Fruit fly (Drosophila melanogaster) whole organism, embryonic: ENCODE results near the gene CG7739.

Source experiments
- Adf1 ChIP-seq: fragments of 200-800 bp; sonication (Bioruptor generic); IDR thresholded peaks from 2 replicates; pipeline ENCODE4 v1.3.6; 2022; ENCODE audit warnings: missing biosample characterization, missing genetic modification characterization
- Bgb ChIP-seq: fragments of 200-800 bp; sonication (Bioruptor generic); IDR thresholded peaks from 2 replicates; pipeline ENCODE4 v1.3.6; 2022; ENCODE audit warnings: missing biosample characterization, missing genetic modification characterization; ENCODE audit not compliant: partially characterized antibody
- CG11398 ChIP-seq: fragments of 200-800 bp; sonication (Bioruptor generic); optimal IDR thresholded peaks from 2 replicates; lab custom pipeline; 2016; ENCODE audit warnings: missing biosample characterization, missing genetic modification characterization
- CG12391 ChIP-seq: fragments of 200-800 bp; sonication (Bioruptor generic); optimal IDR thresholded peaks from 3 replicates; lab custom pipeline; 2018; ENCODE audit warnings: missing biosample characterization, mild to moderate bottlenecking, missing genetic modification characterization, moderate library complexity
- CG14667 ChIP-seq: fragments of 200-800 bp; sonication (Bioruptor generic); IDR thresholded peaks from 2 replicates; pipeline ENCODE4 v1.3.6; 2022; ENCODE audit warnings: missing biosample characterization, missing genetic modification characterization
- CG14965 ChIP-seq: fragments of 200-800 bp; sonication (Bioruptor generic); optimal IDR thresholded peaks from 2 replicates; lab custom pipeline; 2016; ENCODE audit warnings: missing biosample characterization, missing genetic modification characterization, borderline replicate concordance
- CG1647 ChIP-seq: fragments of 200-800 bp; sonication (Bioruptor generic); optimal IDR thresholded peaks from 3 replicates; lab custom pipeline; 2016; ENCODE audit warnings: missing biosample characterization, missing genetic modification characterization
- CG17385 ChIP-seq: fragments of 200-800 bp; sonication (Bioruptor generic); optimal IDR thresholded peaks from 3 replicates; lab custom pipeline; 2018; ENCODE audit warnings: missing biosample characterization, mild to moderate bottlenecking, missing genetic modification characterization
- CG30403 ChIP-seq: fragments of 200-800 bp; sonication (Bioruptor generic); optimal IDR thresholded peaks from 3 replicates; lab custom pipeline; 2016; ENCODE audit warnings: missing biosample characterization, missing genetic modification characterization
- CG30431 ChIP-seq: fragments of 200-800 bp; sonication (Bioruptor generic); optimal IDR thresholded peaks from 2 replicates; lab custom pipeline; 2017; ENCODE audit warnings: missing biosample characterization, missing genetic modification characterization
- CG31224 ChIP-seq: fragments of 200-800 bp; sonication (Bioruptor generic); IDR thresholded peaks from 2 replicates; pipeline ENCODE4 v1.3.6; 2022; ENCODE audit warnings: missing biosample characterization, missing genetic modification characterization
- CG34376 ChIP-seq: fragments of 200-800 bp; sonication (Bioruptor generic); optimal IDR thresholded peaks from 2 replicates; lab custom pipeline; 2018; ENCODE audit warnings: missing biosample characterization, mild to moderate bottlenecking, missing genetic modification characterization
- CG4404 ChIP-seq: fragments of 200-800 bp; sonication (Bioruptor generic); IDR thresholded peaks from 2 replicates; pipeline ENCODE4 v1.3.6; 2022; ENCODE audit warnings: missing biosample characterization, missing genetic modification characterization
- CG5180 ChIP-seq: fragments of 200-800 bp; sonication (Bioruptor generic); optimal IDR thresholded peaks from 3 replicates; lab custom pipeline; 2017; ENCODE audit warnings: missing biosample characterization, missing genetic modification characterization, mild to moderate bottlenecking, moderate library complexity, missing genetic modification reagents
- CG6175 ChIP-seq: fragments of 200-800 bp; sonication (Bioruptor generic); IDR thresholded peaks from 3 replicates; pipeline ENCODE4 v1.3.6; 2022; ENCODE audit warnings: missing biosample characterization, missing genetic modification characterization
- CG6254 ChIP-seq: fragments of 200-800 bp; sonication (Bioruptor generic); optimal IDR thresholded peaks from 3 replicates; lab custom pipeline; 2017; ENCODE audit warnings: mild to moderate bottlenecking, missing biosample characterization, missing genetic modification reagents, missing genetic modification characterization
- CG7928 ChIP-seq: fragments of 200-800 bp; sonication (Bioruptor generic); optimal IDR thresholded peaks from 2 replicates; lab custom pipeline; 2017; ENCODE audit warnings: missing biosample characterization, mild to moderate bottlenecking, missing genetic modification characterization
- CG7987 ChIP-seq: fragments of 200-800 bp; sonication (Bioruptor generic); optimal IDR thresholded peaks from 2 replicates; lab custom pipeline; 2018; ENCODE audit warnings: missing biosample characterization, mild to moderate bottlenecking, missing genetic modification characterization, moderate library complexity
- CG8924 ChIP-seq: fragments of 200-800 bp; optimal IDR thresholded peaks from 3 replicates; lab custom pipeline; 2019; ENCODE audit warnings: missing biosample characterization, mild to moderate bottlenecking, missing genetic modification characterization, moderate library complexity
- CG9437 ChIP-seq: fragments of 200-800 bp; sonication (Bioruptor generic); optimal IDR thresholded peaks from 2 replicates; lab custom pipeline; 2018; ENCODE audit warnings: missing biosample characterization, mild to moderate bottlenecking, missing genetic modification characterization
- D19A ChIP-seq: fragments of 200-800 bp; optimal IDR thresholded peaks from 3 replicates; lab custom pipeline; 2019; ENCODE audit warnings: missing biosample characterization, mild to moderate bottlenecking, missing genetic modification characterization, moderate library complexity
- Dfd ChIP-seq, 2 experiments: fragments of >200 bp; optimal IDR thresholded peaks; 2 replicates each; lab custom pipeline; 2017; ENCODE audit warnings: missing biosample characterization in 2 of 2, missing genetic modification characterization in 2 of 2
- GATAe ChIP-seq: fragments of 200-800 bp; sonication (Bioruptor generic); conservative IDR thresholded peaks from 2 replicates; pipeline ENCODE4 v1.3.6; 2022; ENCODE audit warnings: missing biosample characterization, missing genetic modification characterization
- HLHmδ ChIP-seq: fragments of 200-800 bp; sonication (Bioruptor generic); optimal IDR thresholded peaks from 2 replicates; lab custom pipeline; 2018; ENCODE audit warnings: missing biosample characterization, mild to moderate bottlenecking, missing genetic modification characterization, moderate library complexity
- Hr39 ChIP-seq: fragments of >200 bp; optimal IDR thresholded peaks from 2 replicates; lab custom pipeline; 2017
- Lhr ChIP-seq: fragments of 200-800 bp; sonication (Bioruptor generic); optimal IDR thresholded peaks from 3 replicates; lab custom pipeline; 2017; ENCODE audit warnings: mild to moderate bottlenecking, missing biosample characterization, missing genetic modification reagents, missing genetic modification characterization
- Med ChIP-seq: fragments of 200-800 bp; sonication (Bioruptor generic); peaks from one replicate; lab custom pipeline; 2016; ENCODE audit warnings: missing biosample characterization, missing genetic modification characterization, mild to moderate bottlenecking, inconsistent platforms, moderate library complexity
- PHDP ChIP-seq: fragments of 200-800 bp; sonication (Bioruptor generic); optimal IDR thresholded peaks from 3 replicates; lab custom pipeline; 2018; ENCODE audit warnings: missing biosample characterization, mild to moderate bottlenecking, missing genetic modification characterization, moderate library complexity
- ara ChIP-seq: fragments of 200-800 bp; sonication (Bioruptor generic); IDR thresholded peaks from 2 replicates; pipeline ENCODE4 v1.3.6; 2022; ENCODE audit warnings: missing biosample characterization, missing genetic modification characterization
- ash1 ChIP-seq: fragments of 200-800 bp; sonication (Bioruptor generic); optimal IDR thresholded peaks from 2 replicates; lab custom pipeline; 2018; ENCODE audit warnings: missing biosample characterization, mild to moderate bottlenecking, missing genetic modification characterization
- bcd ChIP-seq: fragments of 200-800 bp; sonication (Bioruptor generic); optimal IDR thresholded peaks from 2 replicates; lab custom pipeline; 2017; ENCODE audit warnings: missing biosample characterization, mild to moderate bottlenecking, missing genetic modification characterization
- bigmax ChIP-seq: fragments of 200-800 bp; sonication (Bioruptor generic); optimal IDR thresholded peaks from 2 replicates; lab custom pipeline; 2018; ENCODE audit warnings: missing biosample characterization, mild to moderate bottlenecking, missing genetic modification characterization
- chinmo ChIP-seq: fragments of 200-800 bp; sonication (Bioruptor generic); IDR thresholded peaks from 4 replicates; pipeline ENCODE4 v1.3.6; 2022; ENCODE audit warnings: missing biosample characterization, missing genetic modification characterization; ENCODE audit not compliant: partially characterized antibody
- dimm ChIP-seq: fragments of 200-800 bp; sonication (Bioruptor generic); IDR thresholded peaks from 2 replicates; pipeline ENCODE4 v1.3.6; 2022; ENCODE audit warnings: missing biosample characterization, missing genetic modification characterization
- en ChIP-seq: fragments of 200-800 bp; sonication (Bioruptor generic); optimal IDR thresholded peaks from 2 replicates; lab custom pipeline; 2016; ENCODE audit warnings: missing biosample characterization, missing genetic modification characterization
- fd64A ChIP-seq: fragments of 200-800 bp; sonication (Bioruptor generic); optimal IDR thresholded peaks from 3 replicates; lab custom pipeline; 2018; ENCODE audit warnings: missing biosample characterization, mild to moderate bottlenecking, missing genetic modification characterization
- hb ChIP-seq: fragments of 200-800 bp; sonication (Bioruptor generic); IDR thresholded peaks from 3 replicates; pipeline ENCODE4 v1.3.6; 2022; ENCODE audit warnings: missing biosample characterization, missing genetic modification characterization; ENCODE audit not compliant: partially characterized antibody
- hth ChIP-seq: fragments of >200 bp; optimal IDR thresholded peaks from 2 replicates; lab custom pipeline; 2017; ENCODE audit warnings: inconsistent platforms
- klu ChIP-seq: fragments of 200-800 bp; sonication (Bioruptor generic); IDR thresholded peaks from 2 replicates; pipeline ENCODE4 v1.3.6; 2022; ENCODE audit warnings: missing biosample characterization, missing genetic modification characterization
- lola ChIP-seq, 3 experiments: fragments of >200 bp in 2 of 3; fragments of 200-800 bp in 1 of 3; sonication (Bioruptor generic) in 1 of 3; optimal IDR thresholded peaks; 2 replicates each; lab custom pipeline; 2017 to 2019; ENCODE audit warnings: missing biosample characterization in 3 of 3, missing genetic modification characterization in 3 of 3, mild to moderate bottlenecking in 1 of 3, moderate library complexity in 1 of 3
- mam ChIP-seq: fragments of 200-800 bp; sonication (Bioruptor generic); optimal IDR thresholded peaks from 3 replicates; lab custom pipeline; 2016; ENCODE audit warnings: missing biosample characterization, missing genetic modification characterization
- nmo ChIP-seq: fragments of 200-800 bp; sonication (Bioruptor generic); optimal IDR thresholded peaks from 2 replicates; lab custom pipeline; 2018; ENCODE audit warnings: missing biosample characterization, mild to moderate bottlenecking, missing genetic modification characterization, moderate library complexity
- nom ChIP-seq: fragments of 200-800 bp; sonication (Bioruptor generic); optimal IDR thresholded peaks from 2 replicates; lab custom pipeline; 2017; ENCODE audit warnings: missing biosample characterization, missing genetic modification characterization, mild to moderate bottlenecking, moderate library complexity, missing genetic modification reagents
- phol ChIP-seq: fragments of 200-800 bp; sonication (Bioruptor generic); optimal IDR thresholded peaks from 3 replicates; lab custom pipeline; 2018; ENCODE audit warnings: missing biosample characterization, mild to moderate bottlenecking, missing genetic modification characterization, moderate library complexity
- sima ChIP-seq: fragments of 200-800 bp; sonication (Bioruptor generic); optimal IDR thresholded peaks from 2 replicates; lab custom pipeline; 2016; ENCODE audit warnings: missing biosample characterization, missing genetic modification characterization
- stwl ChIP-seq: fragments of 200-800 bp; sonication (Bioruptor generic); optimal IDR thresholded peaks from 3 replicates; lab custom pipeline; 2018; ENCODE audit warnings: missing biosample characterization, mild to moderate bottlenecking, missing genetic modification characterization, moderate library complexity
- tin ChIP-seq: fragments of 200-800 bp; sonication (Bioruptor generic); optimal IDR thresholded peaks from 3 replicates; lab custom pipeline; 2016; ENCODE audit warnings: missing biosample characterization, missing genetic modification characterization
- toy ChIP-seq: fragments of 200-800 bp; sonication (Bioruptor generic); IDR thresholded peaks from 2 replicates; pipeline ENCODE4 v1.3.6; 2022; ENCODE audit warnings: missing biosample characterization, missing genetic modification characterization
- ttk ChIP-seq: fragments of 200-800 bp; sonication (Bioruptor generic); IDR thresholded peaks from 2 replicates; pipeline ENCODE4 v2.1.2; 2022; ENCODE audit warnings: missing biosample characterization, missing genetic modification characterization
- wek ChIP-seq: fragments of 200-800 bp; sonication (Bioruptor generic); optimal IDR thresholded peaks from 3 replicates; lab custom pipeline; 2018; ENCODE audit warnings: missing biosample characterization, mild to moderate bottlenecking, missing genetic modification characterization, moderate library complexity

The CG7739 gene

DNA sequence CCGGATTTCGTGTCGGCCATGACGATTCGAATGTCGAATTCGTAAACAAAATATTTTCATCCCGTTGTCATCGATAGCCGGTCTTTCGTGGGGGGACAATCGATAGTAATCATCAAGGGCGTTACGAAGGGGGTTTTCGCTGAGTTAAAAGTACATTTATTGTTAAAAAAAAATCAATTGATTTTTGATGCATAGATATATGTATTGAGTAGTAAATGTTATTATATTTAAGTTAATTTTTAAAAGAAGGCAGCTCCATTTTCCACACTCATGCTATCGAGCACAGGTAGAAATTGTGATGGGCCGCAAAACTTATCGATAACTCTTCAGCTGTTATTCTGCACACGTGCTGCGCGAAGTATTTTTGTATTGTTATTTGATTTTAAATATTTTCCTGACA is 17.6 kb upstream of the CG7739 start, which contains the start of the genes mrn and CG12301 (continued):
- TF ChIP-seq CG12391 (tag; lab: Kevin White, UChicago) (peak; percentile 81), nom (GFP tag; lab: Kevin White, UChicago) (no peak), bcd (GFP tag; lab: Kevin White, UChicago) (no peak), CG6254 (GFP tag; lab: Kevin White, UChicago) (no peak), ash1 (GFP tag; lab: Kevin White, UChicago) (no peak), CG14965 (GFP tag; lab: Kevin White, UChicago) (no peak), Hr39 (no peak), mam (GFP tag; lab: Kevin White, UChicago) (peak; percentile 81), CG30431 (GFP tag; lab: Kevin White, UChicago) (peak; percentile 9), nmo (GFP tag; lab: Kevin White, UChicago) (peak; percentile 86), stwl (tag; lab: Kevin White, UChicago) (peak; percentile 66), ara (GFP tag; lab: Robert Waterston, UW) (peak; percentile 96), fd64A (GFP tag; lab: Kevin White, UChicago) (no peak), dimm (GFP tag; lab: Robert Waterston, UW) (no peak), CG1647 (GFP tag; lab: Kevin White, UChicago) (peak; percentile 42), CG30403 (peak; percentile 87), CG34376 (peak; percentile 40), HLHmδ (GFP tag; lab: Kevin White, UChicago) (no peak), Dfd (GFP tag; optimal IDR thresholded peaks at IDR 0.05; lab: Kevin White, UChicago) (no peak), CG31224 (GFP tag; lab: Robert Waterston, UW) (peak; percentile 73), CG7928 (GFP tag; lab: Kevin White, UChicago) (no peak), CG5180 (GFP tag; lab: Kevin White, UChicago) (no peak), CG17385 (GFP tag; lab: Kevin White, UChicago) (no peak), Adf1 (GFP tag; lab: Robert Waterston, UW) (peak; percentile 57), en (GFP tag; lab: Kevin White, UChicago) (no peak), toy (0 out of 2 replicates have a peak, but pooled peaks have one; percentile 39), ttk (GFP tag; lab: Robert Waterston, UW) (peak; percentile 71), CG11398 (GFP tag; lab: Kevin White, UChicago) (no peak), CG4404 (GFP tag; lab: Robert Waterston, UW) (peak; percentile 90), bigmax (GFP tag; lab: Kevin White, UChicago) (no peak), klu (peak; percentile 86), tin (GFP tag; lab: Kevin White, UChicago) (peak; percentile 80), CG9437 (GFP tag; lab: Kevin White, UChicago) (peak; percentile 48), CG6175 (GFP tag; lab: Robert Waterston, UW) (peak; percentile 90), CG8924 (tag; lab: Kevin White, UChicago) (peak; percentile 66), sima (GFP tag; lab: Kevin White, UChicago) (no peak), CG14667 (GFP tag; lab: Robert Waterston, UW) (peak; percentile 87), D19A (tag; lab: Kevin White, UChicago) (no peak), phol (peak; percentile 89), lola (GFP tag; optimal IDR thresholded peaks at IDR 0.05; lab: Kevin White, UChicago) (peak in 1 of 3 experiments; percentile 48), hth (no peak), GATAe (GFP tag; lab: Robert Waterston, UW) (peak; percentile 81), chinmo (GFP tag; lab: Robert Waterston, UW) (peak; percentile 83; the same call in 2 of the 4 replicates), Bgb (GFP tag; lab: Robert Waterston, UW) (peak; percentile 87), PHDP (tag; lab: Kevin White, UChicago) (no peak), wek (peak; percentile 84), hb (GFP tag; lab: Robert Waterston, UW) (peak; percentile 89), CG7987 (GFP tag; lab: Kevin White, UChicago) (peak; percentile 74), Lhr (no peak), Med (GFP tag; lab: Kevin White, UChicago) (peak; percentile 91)
